Worm (Caenorhabditis elegans) whole organism, late embryonic: Measurements from ENCODE around the gene mask-1.

Source experiments
- F13H6.1 ChIP-seq: sonication (generic microtip); optimal IDR thresholded peaks from 2 replicates; lab custom pipeline; 2016; ENCODE audit warnings: missing genetic modification characterization, missing compliant biosample characterization
- K09A11.1 ChIP-seq: sonication (generic microtip); optimal IDR thresholded peaks from 2 replicates; lab custom pipeline; 2017; ENCODE audit warnings: antibody characterized with exemption, mild to moderate bottlenecking, missing genetic modification characterization, missing compliant biosample characterization; ENCODE audit not compliant: insufficient read depth
- Y22D7AL.16 ChIP-seq: sonication (generic microtip); optimal IDR thresholded peaks from 2 replicates; lab custom pipeline; 2016; ENCODE audit warnings: missing genetic modification characterization, missing compliant biosample characterization
- ahr-1 ChIP-seq: sonication (generic microtip); optimal IDR thresholded peaks from 2 replicates; lab custom pipeline; 2016; ENCODE audit warnings: missing genetic modification characterization, missing compliant biosample characterization
- ceh-19 ChIP-seq: fragments of 200-800 bp; sonication (Bioruptor generic); optimal IDR thresholded peaks from 2 replicates; lab custom pipeline; 2018; ENCODE audit warnings: mild to moderate bottlenecking, missing genetic modification characterization, missing compliant biosample characterization
- ceh-22 ChIP-seq: sonication (generic microtip); optimal IDR thresholded peaks from 2 replicates; lab custom pipeline; 2017; ENCODE audit warnings: missing biosample characterization, missing genetic modification characterization
- ceh-31 ChIP-seq: sonication (generic microtip); optimal IDR thresholded peaks from 2 replicates; lab custom pipeline; 2016; ENCODE audit warnings: missing genetic modification characterization, missing compliant biosample characterization
- ceh-34 ChIP-seq: sonication (generic microtip); optimal IDR thresholded peaks from 2 replicates; lab custom pipeline; 2016; ENCODE audit warnings: mild to moderate bottlenecking, missing genetic modification characterization, missing compliant biosample characterization
- ceh-48 ChIP-seq: sonication (generic microtip); optimal IDR thresholded peaks from 2 replicates; lab custom pipeline; 2016; ENCODE audit warnings: missing genetic modification characterization, inconsistent platforms, missing compliant biosample characterization
- ceh-9 ChIP-seq: sonication (generic microtip); optimal IDR thresholded peaks from 2 replicates; lab custom pipeline; 2016; ENCODE audit warnings: mild to moderate bottlenecking, missing genetic modification characterization, inconsistent platforms, missing compliant biosample characterization
- che-1 ChIP-seq: sonication (generic microtip); optimal IDR thresholded peaks from 2 replicates; lab custom pipeline; 2016; ENCODE audit warnings: mild to moderate bottlenecking, missing genetic modification characterization, missing compliant biosample characterization
- dve-1 ChIP-seq: sonication (generic microtip); optimal IDR thresholded peaks from 2 replicates; lab custom pipeline; 2017; ENCODE audit warnings: antibody characterized with exemption, mild to moderate bottlenecking, missing genetic modification characterization, missing compliant biosample characterization
- elt-2 ChIP-seq: sonication (generic microtip); optimal IDR thresholded peaks from 2 replicates; lab custom pipeline; 2016; ENCODE audit warnings: missing genetic modification reagents, missing genetic modification characterization, missing compliant biosample characterization
- elt-4 ChIP-seq: sonication (generic microtip); optimal IDR thresholded peaks from 2 replicates; lab custom pipeline; 2016; ENCODE audit warnings: missing genetic modification characterization, missing compliant biosample characterization
- ets-4 ChIP-seq: sonication (generic microtip); optimal IDR thresholded peaks from 2 replicates; lab custom pipeline; 2016; ENCODE audit warnings: missing genetic modification characterization, missing compliant biosample characterization
- fax-1 ChIP-seq: sonication (generic microtip); optimal IDR thresholded peaks from 2 replicates; lab custom pipeline; 2016; ENCODE audit warnings: missing genotype, missing genetic modification characterization, missing compliant biosample characterization
- fkh-6 ChIP-seq: sonication (generic microtip); optimal IDR thresholded peaks from 2 replicates; lab custom pipeline; 2016; ENCODE audit warnings: missing genetic modification characterization, missing compliant biosample characterization
- gmeb-2 ChIP-seq: sonication (generic microtip); optimal IDR thresholded peaks from 2 replicates; lab custom pipeline; 2016; ENCODE audit warnings: missing genetic modification characterization, inconsistent platforms, missing compliant biosample characterization
- hlh-13 ChIP-seq: fragments of 200-800 bp; sonication (Bioruptor generic); optimal IDR thresholded peaks from 2 replicates; lab custom pipeline; 2018; ENCODE audit warnings: mild to moderate bottlenecking, missing genetic modification characterization, missing compliant biosample characterization
- hlh-8 ChIP-seq: sonication (generic microtip); optimal IDR thresholded peaks from 2 replicates; lab custom pipeline; 2016; ENCODE audit warnings: missing genotype, missing genetic modification characterization, missing compliant biosample characterization
- lim-6 ChIP-seq: sonication (generic microtip); optimal IDR thresholded peaks from 2 replicates; lab custom pipeline; 2016; ENCODE audit warnings: missing genetic modification characterization, missing compliant biosample characterization
- lin-11 ChIP-seq: fragments of 200-800 bp; sonication (Bioruptor generic); optimal IDR thresholded peaks from 2 replicates; lab custom pipeline; 2018; ENCODE audit warnings: mild to moderate bottlenecking, missing genetic modification characterization, missing compliant biosample characterization
- mec-3 ChIP-seq: sonication (generic microtip); optimal IDR thresholded peaks from 2 replicates; lab custom pipeline; 2016; ENCODE audit warnings: borderline replicate concordance, missing genetic modification characterization, missing compliant biosample characterization
- nhr-232 ChIP-seq: sonication (generic microtip); optimal IDR thresholded peaks from 2 replicates; lab custom pipeline; 2016; ENCODE audit warnings: missing genetic modification characterization, missing compliant biosample characterization
- odd-2 ChIP-seq: sonication (generic microtip); optimal IDR thresholded peaks from 2 replicates; lab custom pipeline; 2017; ENCODE audit warnings: antibody characterized with exemption, mild to moderate bottlenecking, missing genetic modification characterization, missing compliant biosample characterization
- pat-9 ChIP-seq: fragments of 200-800 bp; sonication (Bioruptor generic); optimal IDR thresholded peaks from 2 replicates; lab custom pipeline; 2018; ENCODE audit warnings: mild to moderate bottlenecking, missing genetic modification characterization, moderate library complexity, missing compliant biosample characterization
- pha-4 ChIP-seq: fragments of 150-350 bp; optimal IDR thresholded peaks from 2 replicates; lab custom pipeline; 2018; ENCODE audit warnings: missing biosample characterization, missing genetic modification reagents, missing genetic modification characterization
- pros-1 ChIP-seq: fragments of 150-350 bp; optimal IDR thresholded peaks from 2 replicates; lab custom pipeline; 2014; ENCODE audit warnings: missing biosample characterization, missing genetic modification reagents, missing genetic modification characterization
- sox-2 ChIP-seq: fragments of 200-800 bp; sonication (Bioruptor generic); IDR thresholded peaks from 2 replicates; pipeline ENCODE4 v1.3.6; 2022; ENCODE audit warnings: missing genetic modification reagents, missing genetic modification characterization, missing compliant biosample characterization
- sox-4 ChIP-seq: sonication (generic microtip); optimal IDR thresholded peaks from 2 replicates; lab custom pipeline; 2017; ENCODE audit warnings: mild to moderate bottlenecking, missing genetic modification characterization, inconsistent platforms, missing compliant biosample characterization
- syd-9 ChIP-seq: sonication (generic microtip); optimal IDR thresholded peaks from 2 replicates; lab custom pipeline; 2016; ENCODE audit warnings: mild to moderate bottlenecking, missing genetic modification characterization, moderate library complexity, missing compliant biosample characterization
- tbx-7 ChIP-seq: sonication (generic microtip); optimal IDR thresholded peaks from 2 replicates; lab custom pipeline; 2016; ENCODE audit warnings: missing genotype, missing genetic modification characterization, missing compliant biosample characterization
- unc-3 ChIP-seq, 2 experiments: fragments of 200-800 bp in 1 of 2; sonication (Bioruptor generic) in 1 of 2; sonication (generic microtip) in 1 of 2; conservative IDR thresholded peaks in 1 of 2; optimal IDR thresholded peaks in 1 of 2; 2 replicates each; pipeline versions ENCODE4 v1.3.6 to Lab custom; 2016 to 2022; ENCODE audit warnings: missing compliant biosample characterization in 2 of 2, missing genetic modification characterization in 2 of 2, missing genetic modification reagents in 1 of 2
- unc-42 ChIP-seq: sonication (generic microtip); optimal IDR thresholded peaks from 2 replicates; lab custom pipeline; 2016; ENCODE audit warnings: missing genotype, missing genetic modification characterization, missing compliant biosample characterization
- unc-86 ChIP-seq: sonication (generic microtip); optimal IDR thresholded peaks from 2 replicates; lab custom pipeline; 2016; ENCODE audit warnings: missing genetic modification characterization, missing compliant biosample characterization
- ztf-16 ChIP-seq: sonication (generic microtip); optimal IDR thresholded peaks from 2 replicates; lab custom pipeline; 2017; ENCODE audit warnings: missing genetic modification characterization, missing compliant biosample characterization

mask-1 gene

ce11 chrIV:10387113-10387512, 12.4 kb downstream of the mask-1 start, which contains the start of gene nfu-1:
Gene nfu-1 (plus strand): TSS chrIV:10387413.
- TF ChIP-seq ets-4 (no peak), odd-2 (tag; lab: Kevin White, UChicago) (no peak), syd-9 (no peak), fax-1 (tag; lab: Kevin White, UChicago) (no peak), tbx-7 (tag; lab: Kevin White, UChicago) (no peak), elt-4 (tag; lab: Kevin White, UChicago) (no peak), fkh-6 (tag; lab: Kevin White, UChicago) (no peak)

ce11 chrIV:10388263-10388662, 13.6 kb downstream of the mask-1 start, which contains the start of gene R10H10.3:
Gene R10H10.3 (plus strand): TSS chrIV:10388505.
- TF ChIP-seq ceh-9 (tag; lab: Kevin White, UChicago) (no peak), elt-2 (tag; lab: Kevin White, UChicago) (peak; percentile 55)
- TF ChIP-seq, all 69 proteins: peak for 1

ce11 chrIV:10391827-10392226, 17.1 kb downstream of the mask-1 start, which contains the start of gene spe-26:
Gene spe-26 (minus strand): TSS chrIV:10391927.
- no peak for TF ChIP-seq mec-3 (tag; lab: Kevin White, UChicago)
- no peak for TF ChIP-seq ceh-22 (tag; lab: Kevin White, UChicago)
- no peak for TF ChIP-seq che-1 (tag; lab: Kevin White, UChicago)
- no peak for TF ChIP-seq hlh-8
- no peak for TF ChIP-seq fkh-6 (tag; lab: Kevin White, UChicago)
- TF ChIP-seq pros-1 (tag; lab: Kevin White, UChicago): no peak
- TF ChIP-seq K09A11.1: no peak
- no peak for TF ChIP-seq ceh-19 (GFP tag; lab: Kevin White, UChicago)
- TF ChIP-seq lim-6 (tag; lab: Kevin White, UChicago): no peak
- no peak for TF ChIP-seq hlh-13
- TF ChIP-seq unc-42 (tag; lab: Kevin White, UChicago): no peak
- no peak for TF ChIP-seq ceh-48 (tag; lab: Kevin White, UChicago)
- TF ChIP-seq sox-2 (GFP tag; lab: Robert Waterston, UW): no peak
- no peak for TF ChIP-seq dve-1 (tag; lab: Kevin White, UChicago)
- no peak for TF ChIP-seq pha-4 (tag; lab: Kevin White, UChicago)
- no peak for TF ChIP-seq unc-3 (GFP tag; conservative IDR thresholded peaks at IDR 0.05; lab: Robert Waterston, UW)
- no peak for TF ChIP-seq unc-3 (tag; optimal IDR thresholded peaks at IDR 0.05; lab: Kevin White, UChicago)
- no peak for TF ChIP-seq fax-1 (tag; lab: Kevin White, UChicago)

ce11 chrIV:10394858-10395257, 20.2 kb downstream of the mask-1 start, which contains the start of gene R10H10.4:
Gene R10H10.4 (minus strand): TSS chrIV:10394958.
- no peak for TF ChIP-seq lin-11
- no peak for TF ChIP-seq ztf-16 (tag; lab: Kevin White, UChicago)
- TF ChIP-seq ceh-31 (tag; lab: Kevin White, UChicago): no peak
- no peak for TF ChIP-seq unc-86 (tag; lab: Kevin White, UChicago)
- TF ChIP-seq Y22D7AL.16: no peak
- no peak for TF ChIP-seq gmeb-2 (tag; lab: Kevin White, UChicago)
- no peak for TF ChIP-seq sox-2 (GFP tag; lab: Robert Waterston, UW)
- no peak for TF ChIP-seq dve-1 (tag; lab: Kevin White, UChicago)
- no peak for TF ChIP-seq ahr-1
- no peak for TF ChIP-seq unc-42 (tag; lab: Kevin White, UChicago)
- TF ChIP-seq pha-4 (tag; lab: Kevin White, UChicago): no peak
- TF ChIP-seq ceh-22 (tag; lab: Kevin White, UChicago): no peak
- no peak for TF ChIP-seq F13H6.1 (tag; lab: Kevin White, UChicago)
- TF ChIP-seq ceh-34 (tag; lab: Kevin White, UChicago): no peak
- no peak for TF ChIP-seq unc-3 (GFP tag; conservative IDR thresholded peaks at IDR 0.05; lab: Robert Waterston, UW)
- TF ChIP-seq unc-3 (tag; optimal IDR thresholded peaks at IDR 0.05; lab: Kevin White, UChicago): no peak
- no peak for TF ChIP-seq nhr-232 (tag; lab: Kevin White, UChicago)
- no peak for TF ChIP-seq odd-2 (tag; lab: Kevin White, UChicago)
- no peak for TF ChIP-seq pat-9 (tag; lab: Kevin White, UChicago)
- no peak for TF ChIP-seq che-1 (tag; lab: Kevin White, UChicago)
- TF ChIP-seq sox-4: no peak
